Fruit fly (Drosophila melanogaster): ENCODE results near the gene CG13712.

- TF ChIP-seq CG16779 (tag; optimal IDR thresholded peaks at IDR 0.05) (no peak), CG6163 (GFP tag; IDR thresholded peaks at IDR 0.05) (no peak), CG8119 (GFP tag; IDR thresholded peaks at IDR 0.05) (no peak), spab (GFP tag; optimal IDR thresholded peaks at IDR 0.05) (no peak), CG15336 (GFP tag; IDR thresholded peaks at IDR 0.05) (no peak), CG3919 (GFP tag; optimal IDR thresholded peaks at IDR 0.05) (no peak)
Observed at dm6 chr3L:4684622-4685276, 24.9 kb downstream of the CG13712 start.

Data from whole organism, prepupa.